Worm (Caenorhabditis elegans): ENCODE data around the gene mltn-10.

DNA sequence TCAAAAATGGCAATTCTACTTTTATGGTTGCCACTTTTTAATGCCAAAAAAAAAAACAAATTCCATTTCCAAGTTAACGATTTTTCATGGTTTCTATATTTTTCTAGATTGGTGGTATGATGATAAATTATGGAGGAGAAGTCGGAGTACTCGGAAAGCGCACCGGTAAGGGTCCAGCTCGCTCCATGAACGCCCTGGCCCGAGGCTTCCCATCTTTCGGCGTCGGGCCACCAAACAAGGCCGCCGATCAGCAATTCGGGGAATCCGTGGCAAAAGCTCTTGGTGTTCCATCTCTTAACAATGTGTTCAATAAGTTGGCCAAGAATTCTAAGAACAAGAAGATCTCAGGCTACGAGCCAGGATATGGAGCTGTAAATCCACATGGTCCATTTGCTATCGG, 11.2 kb downstream of the mltn-10 start:
- no peak for TF ChIP-seq mdl-1 (tag; optimal IDR thresholded peaks at IDR 0.05)
- TF ChIP-seq unc-62 (GFP tag; optimal IDR thresholded peaks at IDR 0.05): no peak
- TF ChIP-seq nhr-11 (tag; optimal IDR thresholded peaks at IDR 0.05): no peak
- no peak for TF ChIP-seq aly-2 (tag; optimal IDR thresholded peaks at IDR 0.05)
- no peak for TF ChIP-seq nhr-12 (tag; optimal IDR thresholded peaks at IDR 0.05)
- TF ChIP-seq ceh-9 (tag; optimal IDR thresholded peaks at IDR 0.05): no peak
- no peak for TF ChIP-seq zag-1 (tag; optimal IDR thresholded peaks at IDR 0.05)
- TF ChIP-seq egl-5 (tag; optimal IDR thresholded peaks at IDR 0.05): no peak
- no peak for TF ChIP-seq lin-39 (tag; optimal IDR thresholded peaks at IDR 0.05)

Data from whole organism, L3 larva.